Fruit fly (Drosophila melanogaster) whole organism, pupa: ENCODE measurements around the gene CG11837.

ENCODE experiments used
- CG12605 ChIP-seq: fragments of 200-800 bp; sonication (Bioruptor generic); IDR thresholded peaks from 2 replicates; pipeline ENCODE4 v1.3.6; 2022; ENCODE audit warnings: missing biosample characterization, missing genetic modification characterization
- Ets98B ChIP-seq: fragments of 200-800 bp; sonication (Bioruptor generic); IDR thresholded peaks from 2 replicates; pipeline ENCODE4 v1.3.6; 2022; ENCODE audit warnings: missing biosample characterization, missing genetic modification characterization

- TF ChIP-seq CG12605 (GFP tag; lab: Robert Waterston, UW) = no peak
- no peak for TF ChIP-seq Ets98B (GFP tag; lab: Robert Waterston, UW)
These were observed 28.3 kb downstream of the CG11837 start for dm6 chr3R:29077572-29077971.
